Worm (Caenorhabditis elegans) whole organism, L1 larva: Measurements from ENCODE around the gene evl-18.

Experiments
- C04F5.9 ChIP-seq: sonication (generic microtip); optimal IDR thresholded peaks from 2 replicates; lab custom pipeline; 2016; ENCODE audit warnings: missing genetic modification characterization, missing compliant biosample characterization
- C16A3.4 ChIP-seq: fragments of 150-350 bp; optimal IDR thresholded peaks from 2 replicates; lab custom pipeline; 2014; ENCODE audit warnings: missing biosample characterization, missing genetic modification characterization
- Y116A8C.19 ChIP-seq: sonication (generic microtip); optimal IDR thresholded peaks from 2 replicates; lab custom pipeline; 2016; ENCODE audit warnings: missing compliant biosample characterization, missing genetic modification characterization, borderline replicate concordance
- aha-1 ChIP-seq: fragments of 150-350 bp; optimal IDR thresholded peaks from 2 replicates; lab custom pipeline; 2014; ENCODE audit warnings: missing biosample characterization, missing genetic modification characterization
- aly-2 ChIP-seq: fragments of 150-350 bp; optimal IDR thresholded peaks from 2 replicates; lab custom pipeline; 2014; ENCODE audit warnings: missing biosample characterization, missing genetic modification characterization
- blmp-1 ChIP-seq: fragments of 150-350 bp; optimal IDR thresholded peaks from 2 replicates; lab custom pipeline; 2014; ENCODE audit warnings: missing biosample characterization, missing genetic modification characterization
- ceh-8 ChIP-seq: fragments of 200-800 bp; sonication (Bioruptor generic); optimal IDR thresholded peaks from 2 replicates; lab custom pipeline; 2018; ENCODE audit warnings: mild to moderate bottlenecking, missing genetic modification characterization, moderate library complexity, missing compliant biosample characterization
- ceh-82 ChIP-seq, 3 experiments: fragments of 150-350 bp in 1 of 3; sonication (generic microtip) in 2 of 3; optimal IDR thresholded peaks; 2 replicates each; lab custom pipeline; 2014 to 2017; ENCODE audit warnings: missing biosample characterization in 3 of 3, missing genetic modification characterization in 3 of 3
- ceh-90 ChIP-seq: sonication (generic microtip); optimal IDR thresholded peaks from 2 replicates; lab custom pipeline; 2016; ENCODE audit warnings: missing genetic modification characterization, missing compliant biosample characterization
- efl-3 ChIP-seq: fragments of 200-800 bp; sonication (Bioruptor generic); optimal IDR thresholded peaks from 2 replicates; lab custom pipeline; 2018; ENCODE audit warnings: mild to moderate bottlenecking, missing genetic modification characterization, missing compliant biosample characterization
- elt-2 ChIP-seq: sonication (generic microtip); optimal IDR thresholded peaks from 2 replicates; lab custom pipeline; 2016; ENCODE audit warnings: missing genetic modification characterization, mild to moderate bottlenecking, inconsistent platforms, missing compliant biosample characterization, missing genetic modification reagents
- elt-3 ChIP-seq, 6 experiments: fragments of 150-350 bp in 1 of 6; sonication (generic microtip); optimal IDR thresholded peaks; 2 replicates each; lab custom pipeline; 2017 to 2018; ENCODE audit warnings: missing biosample characterization in 6 of 6, missing genetic modification characterization in 6 of 6, inconsistent platforms in 1 of 6
- ets-5 ChIP-seq: fragments of 200-800 bp; sonication (Bioruptor generic); IDR thresholded peaks from 2 replicates; pipeline ENCODE4 v1.3.6; 2022; ENCODE audit warnings: missing genetic modification characterization, missing compliant biosample characterization
- fkh-10 ChIP-seq: sonication (generic microtip); optimal IDR thresholded peaks from 2 replicates; lab custom pipeline; 2017; ENCODE audit warnings: missing biosample characterization, missing genetic modification reagents, missing genetic modification characterization
- fos-1 ChIP-seq: fragments of 150-350 bp; optimal IDR thresholded peaks from 2 replicates; lab custom pipeline; 2014; ENCODE audit warnings: missing biosample characterization, missing genetic modification characterization
- grh-1 ChIP-seq: fragments of 200-800 bp; sonication (Bioruptor generic); IDR thresholded peaks from 2 replicates; pipeline ENCODE4 v1.3.6; 2022; ENCODE audit warnings: missing genetic modification reagents, missing genetic modification characterization, missing compliant biosample characterization
- hlh-17 ChIP-seq: fragments of 200-800 bp; sonication (Bioruptor generic); optimal IDR thresholded peaks from 2 replicates; lab custom pipeline; 2018; ENCODE audit warnings: missing genetic modification characterization, mild to moderate bottlenecking, missing compliant biosample characterization, moderate library complexity, borderline replicate concordance
- hpl-2 ChIP-seq: fragments of 150-350 bp; optimal IDR thresholded peaks from 2 replicates; lab custom pipeline; 2014; ENCODE audit warnings: missing biosample characterization, missing genetic modification reagents, missing genetic modification characterization
- isw-1 ChIP-seq: fragments of 200-800 bp; sonication (Bioruptor generic); IDR thresholded peaks from 2 replicates; pipeline ENCODE4 v1.3.6; 2022; ENCODE audit warnings: missing genetic modification characterization, missing compliant biosample characterization
- jun-1 ChIP-seq: fragments of 150-350 bp; optimal IDR thresholded peaks from 2 replicates; lab custom pipeline; 2014; ENCODE audit warnings: missing biosample characterization, missing genetic modification reagents, missing genetic modification characterization
- lin-13 ChIP-seq: fragments of 150-350 bp; optimal IDR thresholded peaks from 2 replicates; lab custom pipeline; 2014; ENCODE audit warnings: missing biosample characterization, missing genetic modification reagents, missing genetic modification characterization
- lin-14 ChIP-seq: fragments of 200-800 bp; sonication (Bioruptor generic); optimal IDR thresholded peaks from 2 replicates; lab custom pipeline; 2018; ENCODE audit warnings: mild to moderate bottlenecking, missing genetic modification characterization, moderate library complexity, missing compliant biosample characterization
- lin-35 ChIP-seq, 2 experiments: fragments of 150-350 bp; optimal IDR thresholded peaks; 2 replicates each; lab custom pipeline; 2014; ENCODE audit warnings: missing biosample characterization in 2 of 2, missing genetic modification characterization in 2 of 2, missing genetic modification reagents in 2 of 2
- lin-39 ChIP-seq: fragments of 150-350 bp; optimal IDR thresholded peaks from 2 replicates; lab custom pipeline; 2014; ENCODE audit warnings: missing biosample characterization, missing genetic modification reagents, missing genetic modification characterization
- lsy-2 ChIP-seq, 2 experiments: fragments of 150-350 bp; optimal IDR thresholded peaks; 2 replicates each; lab custom pipeline; 2014; ENCODE audit warnings: missing biosample characterization in 2 of 2, missing genetic modification characterization in 2 of 2
- mdl-1 ChIP-seq, 2 experiments: fragments of 150-350 bp; optimal IDR thresholded peaks; 2 replicates each; lab custom pipeline; 2014 to 2017; ENCODE audit warnings: missing biosample characterization in 2 of 2, missing genetic modification characterization in 2 of 2, inconsistent platforms in 1 of 2
- mef-2 ChIP-seq: fragments of 150-350 bp; optimal IDR thresholded peaks from 2 replicates; lab custom pipeline; 2014; ENCODE audit warnings: missing biosample characterization, missing genetic modification characterization
- mep-1 ChIP-seq: fragments of 150-350 bp; optimal IDR thresholded peaks from 2 replicates; lab custom pipeline; 2014; ENCODE audit warnings: missing biosample characterization, missing genetic modification characterization
- nhr-11 ChIP-seq: fragments of 150-350 bp; optimal IDR thresholded peaks from 2 replicates; lab custom pipeline; 2014; ENCODE audit warnings: missing biosample characterization, missing genetic modification characterization
- nhr-19 ChIP-seq: fragments of 200-800 bp; sonication (Bioruptor generic); conservative IDR thresholded peaks from 2 replicates; pipeline ENCODE4 v1.3.6; 2022; ENCODE audit warnings: missing genetic modification characterization, missing compliant biosample characterization
- nhr-20 ChIP-seq: sonication (generic microtip); optimal IDR thresholded peaks from 2 replicates; lab custom pipeline; 2016; ENCODE audit warnings: mild to moderate bottlenecking, missing genetic modification characterization, missing compliant biosample characterization
- nhr-237 ChIP-seq: fragments of 150-350 bp; optimal IDR thresholded peaks from 2 replicates; lab custom pipeline; 2014; ENCODE audit warnings: missing biosample characterization, missing genetic modification characterization
- nhr-28 ChIP-seq: fragments of 150-350 bp; optimal IDR thresholded peaks from 2 replicates; lab custom pipeline; 2014; ENCODE audit warnings: missing biosample characterization, missing genetic modification characterization
- nhr-71 ChIP-seq: sonication (generic microtip); optimal IDR thresholded peaks from 2 replicates; lab custom pipeline; 2016; ENCODE audit warnings: mild to moderate bottlenecking, missing genetic modification characterization, moderate library complexity, missing compliant biosample characterization
- nhr-77 ChIP-seq: fragments of 150-350 bp; optimal IDR thresholded peaks from 2 replicates; lab custom pipeline; 2014; ENCODE audit warnings: missing biosample characterization, missing genetic modification characterization
- nhr-84 ChIP-seq: sonication (generic microtip); optimal IDR thresholded peaks from 2 replicates; lab custom pipeline; 2017; ENCODE audit warnings: missing biosample characterization, missing genetic modification characterization
- pag-3 ChIP-seq: sonication (generic microtip); optimal IDR thresholded peaks from 2 replicates; lab custom pipeline; 2017; ENCODE audit warnings: missing genetic modification characterization, mild to moderate bottlenecking, missing compliant biosample characterization, antibody characterized with exemption, borderline replicate concordance; ENCODE audit not compliant: insufficient read depth
- pax-3 ChIP-seq: fragments of 200-800 bp; sonication (Bioruptor generic); optimal IDR thresholded peaks from 2 replicates; lab custom pipeline; 2018; ENCODE audit warnings: mild to moderate bottlenecking, missing genetic modification characterization, moderate library complexity, missing compliant biosample characterization
- rnt-1 ChIP-seq: sonication (generic microtip); optimal IDR thresholded peaks from 2 replicates; lab custom pipeline; 2016; ENCODE audit warnings: mild to moderate bottlenecking, missing genetic modification characterization, moderate library complexity, missing compliant biosample characterization
- snpc-4 ChIP-seq: fragments of 150-350 bp; optimal IDR thresholded peaks from 2 replicates; lab custom pipeline; 2014; ENCODE audit warnings: missing biosample characterization, missing genetic modification characterization
- sup-37 ChIP-seq: fragments of 200-800 bp; sonication (Bioruptor generic); optimal IDR thresholded peaks from 2 replicates; lab custom pipeline; 2018; ENCODE audit warnings: mild to moderate bottlenecking, missing genetic modification characterization, missing compliant biosample characterization
- swsn-7 ChIP-seq: sonication (generic microtip); optimal IDR thresholded peaks from 2 replicates; lab custom pipeline; 2016; ENCODE audit warnings: missing genetic modification characterization, missing compliant biosample characterization
- tbx-2 ChIP-seq: sonication (generic microtip); optimal IDR thresholded peaks from 2 replicates; lab custom pipeline; 2016; ENCODE audit warnings: missing genetic modification characterization, missing compliant biosample characterization
- tlp-1 ChIP-seq: fragments of 150-350 bp; optimal IDR thresholded peaks from 2 replicates; lab custom pipeline; 2014; ENCODE audit warnings: missing biosample characterization, missing genetic modification characterization
- unc-30 ChIP-seq: sonication (generic microtip); optimal IDR thresholded peaks from 2 replicates; lab custom pipeline; 2017; ENCODE audit warnings: missing biosample characterization, missing genetic modification characterization
- unc-62 ChIP-seq: fragments of 150-350 bp; optimal IDR thresholded peaks from 2 replicates; lab custom pipeline; 2014; ENCODE audit warnings: missing biosample characterization, missing genetic modification reagents, missing genetic modification characterization
- unc-86 ChIP-seq: sonication (generic microtip); optimal IDR thresholded peaks from 2 replicates; lab custom pipeline; 2016; ENCODE audit warnings: missing genetic modification characterization, missing compliant biosample characterization
- unc-98 ChIP-seq: fragments of 200-800 bp; sonication (Bioruptor generic); IDR thresholded peaks from 2 replicates; pipeline ENCODE4 v1.3.6; 2022; ENCODE audit warnings: missing genetic modification characterization, missing compliant biosample characterization
- vab-15 ChIP-seq: sonication (generic microtip); optimal IDR thresholded peaks from 2 replicates; lab custom pipeline; 2017; ENCODE audit warnings: missing genotype, mild to moderate bottlenecking, missing genetic modification characterization, missing compliant biosample characterization
- zag-1 ChIP-seq: fragments of 150-350 bp; optimal IDR thresholded peaks from 2 replicates; lab custom pipeline; 2014; ENCODE audit warnings: missing biosample characterization, missing genetic modification characterization
- zip-4 ChIP-seq: fragments of 200-800 bp; sonication (Bioruptor generic); optimal IDR thresholded peaks from 2 replicates; lab custom pipeline; 2018; ENCODE audit warnings: mild to moderate bottlenecking, missing genetic modification characterization, moderate library complexity, missing compliant biosample characterization

evl-18 gene

ce11 chrIII:3701411-3702310 is 33.2 kb downstream of the evl-18 start, which contains the start of the genes pdi-1 and C14B1.2:
TSS of gene pdi-1 (minus strand) at chrIII:3701461.
TSS of gene C14B1.2 (plus strand) at chrIII:3702260.
- TF ChIP-seq snpc-4 (no peak), lin-13 (no peak), zip-4 (GFP tag; lab: Kevin White, UChicago) (no peak), elt-3 (tag; optimal IDR thresholded peaks at IDR 0.05; lab: Kevin White, UChicago) (peak in 1 of 6 experiments; percentile 22), lin-35 (GFP tag; optimal IDR thresholded peaks at IDR 0.05; lab: Kevin White, UChicago) (peak; percentile 17 to 31), C16A3.4 (tag; lab: Kevin White, UChicago) (no peak), rnt-1 (tag; lab: Kevin White, UChicago) (peak; percentile 9), ceh-82 (tag; optimal IDR thresholded peaks at IDR 0.05; lab: Kevin White, UChicago) (no peak), jun-1 (no peak), sup-37 (GFP tag; lab: Kevin White, UChicago) (no peak), C04F5.9 (tag; lab: Kevin White, UChicago) (no peak), nhr-20 (tag; lab: Kevin White, UChicago) (no peak), unc-98 (GFP tag; lab: Robert Waterston, UW) (no peak), aha-1 (tag; lab: Kevin White, UChicago) (no peak), nhr-19 (GFP tag; lab: Robert Waterston, UW) (0 out of 2 replicates have a peak, but pooled peaks have one; percentile 10), vab-15 (tag; lab: Kevin White, UChicago) (no peak), hpl-2 (GFP tag; lab: Kevin White, UChicago) (no peak), pag-3 (tag; lab: Kevin White, UChicago) (no peak), efl-3 (no peak), hlh-17 (GFP tag; lab: Kevin White, UChicago) (no peak), grh-1 (GFP tag; lab: Robert Waterston, UW) (no peak), tlp-1 (tag; lab: Kevin White, UChicago) (no peak), mdl-1 (tag; optimal IDR thresholded peaks at IDR 0.05; lab: Kevin White, UChicago) (peak in 1 of 2 experiments; percentile 70), isw-1 (GFP tag; lab: Robert Waterston, UW) (no peak), nhr-71 (tag; lab: Kevin White, UChicago) (peak; percentile 55), nhr-28 (tag; lab: Kevin White, UChicago) (no peak), ets-5 (GFP tag; lab: Robert Waterston, UW) (no peak), aly-2 (tag; lab: Kevin White, UChicago) (no peak), pax-3 (tag; lab: Kevin White, UChicago) (no peak), blmp-1 (tag; lab: Kevin White, UChicago) (peak; percentile 20), fkh-10 (GFP tag; lab: Kevin White, UChicago) (no peak), fos-1 (tag; lab: Kevin White, UChicago) (no peak), zag-1 (tag; lab: Kevin White, UChicago) (no peak), elt-2 (tag; lab: Kevin White, UChicago) (no peak), nhr-84 (tag; lab: Kevin White, UChicago) (no peak), unc-62 (GFP tag; lab: Kevin White, UChicago) (no peak), ceh-8 (no peak), mef-2 (tag; lab: Kevin White, UChicago) (no peak), lsy-2 (tag; optimal IDR thresholded peaks at IDR 0.05; lab: Kevin White, UChicago) (peak in 1 of 2 experiments; percentile 25), ceh-90 (no peak), tbx-2 (tag; lab: Kevin White, UChicago) (peak; percentile 23), nhr-11 (tag; lab: Kevin White, UChicago) (no peak), swsn-7 (tag; lab: Kevin White, UChicago) (peak; percentile 14), lin-14 (GFP tag; lab: Kevin White, UChicago) (peak; percentile 90), nhr-77 (peak; percentile 15), lin-39 (tag; lab: Kevin White, UChicago) (no peak), unc-30 (no peak), mep-1 (tag; lab: Kevin White, UChicago) (peak; percentile 47), Y116A8C.19 (tag; lab: Kevin White, UChicago) (no peak), unc-86 (tag; lab: Kevin White, UChicago) (no peak), nhr-237 (no peak)
